Worm (Caenorhabditis elegans): ENCODE data around the gene F46B6.12.

Gene F46B6.12

DNA sequence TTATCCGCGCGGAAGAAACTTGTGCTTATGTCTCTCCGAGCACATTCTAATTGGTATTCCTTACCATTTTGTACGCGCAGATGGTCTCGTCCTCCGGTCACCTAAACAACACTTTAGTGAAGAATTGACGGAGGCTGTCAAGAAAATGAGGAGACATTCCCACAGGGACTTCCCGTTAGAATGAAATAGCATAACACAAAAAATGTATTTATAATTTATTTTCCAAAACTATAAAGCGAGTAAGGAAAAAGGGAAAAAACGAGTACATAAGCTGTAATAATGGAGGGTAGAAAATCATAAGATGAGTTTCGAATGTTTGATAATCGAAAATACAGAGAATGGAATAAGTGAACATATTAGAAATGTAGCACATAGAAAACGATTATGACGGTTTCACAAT, at the start of gene F46B6.12:
Gene F46B6.12 (minus strand): TSS at position 101 of the 400 bp plus-strand sequence.
- TF ChIP-seq ham-2 (GFP tag; optimal IDR thresholded peaks at IDR 0.05) (no peak), flh-1 (GFP tag; optimal IDR thresholded peaks at IDR 0.05) (no peak), sptf-1 (tag; optimal IDR thresholded peaks at IDR 0.05) (no peak), zip-8 (tag; optimal IDR thresholded peaks at IDR 0.05) (no peak), nhr-12 (tag; optimal IDR thresholded peaks at IDR 0.05) (no peak)

DNA sequence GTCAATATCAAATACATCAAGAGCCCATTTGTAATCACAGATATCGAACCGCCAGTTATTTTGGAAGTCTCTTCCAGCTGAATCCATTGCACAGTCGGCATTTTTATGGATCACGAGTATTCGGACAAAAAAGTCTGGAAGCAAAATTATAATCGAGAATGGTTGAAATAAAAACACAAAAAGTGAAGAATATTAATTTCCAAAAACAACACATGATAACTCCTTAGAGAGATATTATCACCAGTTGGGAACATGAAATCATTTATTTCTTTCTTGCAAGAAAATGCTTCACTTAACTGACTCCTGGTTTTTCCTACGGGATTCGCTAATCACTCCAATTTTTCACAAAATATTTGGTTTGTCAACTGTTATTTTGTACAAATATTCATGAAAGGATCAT, 48.5 kb upstream of the F46B6.12 start, which contains the start of gene str-2:
Gene str-2 (minus strand): TSS at position 101 of the 400 bp plus-strand sequence.
- no peak for TF ChIP-seq bed-3 (GFP tag; optimal IDR thresholded peaks at IDR 0.05)
- no peak for TF ChIP-seq lsy-2 (tag; optimal IDR thresholded peaks at IDR 0.05)
- no peak for TF ChIP-seq drap-1 (GFP tag; optimal IDR thresholded peaks at IDR 0.05)
- TF ChIP-seq sem-2 (GFP tag; optimal IDR thresholded peaks at IDR 0.05): no peak
- no peak for TF ChIP-seq nhr-28 (tag; optimal IDR thresholded peaks at IDR 0.05)
- TF ChIP-seq lin-13 (tag; optimal IDR thresholded peaks at IDR 0.05): no peak
- no peak for TF ChIP-seq lin-32 (GFP tag; optimal IDR thresholded peaks at IDR 0.05)
- no peak for TF ChIP-seq unc-62 (GFP tag; optimal IDR thresholded peaks at IDR 0.05)
- no peak for TF ChIP-seq unc-39 (tag; optimal IDR thresholded peaks at IDR 0.05)
- TF ChIP-seq tbx-8 (GFP tag; optimal IDR thresholded peaks at IDR 0.05): no peak
- TF ChIP-seq ceh-39 (tag; optimal IDR thresholded peaks at IDR 0.05): no peak
- TF ChIP-seq blmp-1 (tag; optimal IDR thresholded peaks at IDR 0.05): no peak
- no peak for TF ChIP-seq nhr-76 (tag; optimal IDR thresholded peaks at IDR 0.05)
- TF ChIP-seq ces-1 (GFP tag; optimal IDR thresholded peaks at IDR 0.05): no peak
- TF ChIP-seq mab-5 (tag; optimal IDR thresholded peaks at IDR 0.05): no peak
- no peak for TF ChIP-seq elt-1 (tag; optimal IDR thresholded peaks at IDR 0.05; ENCODE audit: borderline replicate concordance, insufficient read depth)
- TF ChIP-seq snpc-4 (tag; optimal IDR thresholded peaks at IDR 0.05): no peak
- TF ChIP-seq zip-8 (tag; optimal IDR thresholded peaks at IDR 0.05): no peak
- no peak for TF ChIP-seq elt-3 (tag; optimal IDR thresholded peaks at IDR 0.05)
- no peak for TF ChIP-seq mls-2 (tag; optimal IDR thresholded peaks at IDR 0.05)

ce11 chrV:9821724-9822123, 46.1 kb upstream of the F46B6.12 start, which contains the start of gene str-193:
Gene str-193 (minus strand): TSS chrV:9821824.
- TF ChIP-seq unc-120 (tag; optimal IDR thresholded peaks at IDR 0.05; ENCODE audit: poor library complexity, severe bottlenecking) (no peak), pha-4 (tag; optimal IDR thresholded peaks at IDR 0.05) (no peak), bed-3 (GFP tag; optimal IDR thresholded peaks at IDR 0.05) (no peak), snpc-4 (tag; optimal IDR thresholded peaks at IDR 0.05) (no peak), tbx-8 (GFP tag; optimal IDR thresholded peaks at IDR 0.05) (no peak), sptf-1 (tag; optimal IDR thresholded peaks at IDR 0.05) (no peak)

DNA sequence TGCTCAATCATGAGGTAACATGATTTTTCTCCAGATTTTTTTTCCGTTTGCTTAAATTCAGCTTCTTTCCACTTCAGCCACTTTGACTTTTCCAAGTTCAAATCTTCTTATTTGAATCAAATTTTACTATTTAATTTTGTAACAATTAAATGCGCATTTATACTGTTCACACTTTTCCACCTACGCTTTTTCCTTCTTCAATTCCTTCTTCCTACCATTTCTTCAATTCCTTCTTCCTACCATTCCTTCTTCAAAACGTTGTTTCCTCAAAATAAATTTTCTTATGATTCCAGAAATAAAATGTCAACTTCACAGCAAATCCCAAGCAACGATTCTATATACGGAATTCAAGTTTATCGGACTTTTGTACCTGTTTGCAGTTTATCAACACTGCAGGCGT, 40.8 kb upstream of the F46B6.12 start, which contains the start of gene sru-31:
Gene sru-31 (plus strand): TSS at position 301 of the 400 bp plus-strand sequence.
- TF ChIP-seq blmp-1 (tag; optimal IDR thresholded peaks at IDR 0.05): no peak
- no peak for TF ChIP-seq drap-1 (GFP tag; optimal IDR thresholded peaks at IDR 0.05)
- TF ChIP-seq unc-62 (GFP tag; optimal IDR thresholded peaks at IDR 0.05): no peak
- TF ChIP-seq lin-32 (GFP tag; optimal IDR thresholded peaks at IDR 0.05): no peak
- no peak for TF ChIP-seq nhr-12 (tag; optimal IDR thresholded peaks at IDR 0.05)

DNA sequence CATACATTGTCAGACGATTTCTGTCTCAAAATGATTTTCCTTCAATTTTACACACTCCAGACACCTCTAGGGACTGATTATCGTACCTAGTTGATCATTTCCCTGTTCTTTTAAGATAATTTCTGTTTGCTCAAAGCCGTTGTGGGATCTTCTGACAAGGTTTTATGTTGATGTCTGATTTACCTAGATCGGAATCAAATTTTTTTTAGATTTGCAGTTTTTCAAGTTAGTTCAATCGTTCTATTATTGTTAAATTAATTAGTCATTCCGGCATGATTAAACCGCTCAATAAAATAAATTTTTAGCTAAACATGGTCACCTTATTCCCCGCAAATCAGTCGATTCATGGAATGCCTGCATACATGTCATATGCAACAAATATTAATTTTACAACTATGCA, 37.9 kb upstream of the F46B6.12 start, which contains the start of gene sru-30:
Gene sru-30 (plus strand): TSS at position 301 of the 400 bp plus-strand sequence.
- TF ChIP-seq ces-1 (GFP tag; optimal IDR thresholded peaks at IDR 0.05): no peak
- no peak for TF ChIP-seq ceh-43 (GFP tag; optimal IDR thresholded peaks at IDR 0.05)
- TF ChIP-seq tbx-8 (GFP tag; optimal IDR thresholded peaks at IDR 0.05): no peak
- TF ChIP-seq ceh-39 (tag; optimal IDR thresholded peaks at IDR 0.05): no peak
- no peak for TF ChIP-seq snpc-4 (tag; optimal IDR thresholded peaks at IDR 0.05)
- TF ChIP-seq zip-8 (tag; optimal IDR thresholded peaks at IDR 0.05): no peak
- TF ChIP-seq flh-1 (GFP tag; optimal IDR thresholded peaks at IDR 0.05): no peak
- no peak for TF ChIP-seq mep-1 (tag; optimal IDR thresholded peaks at IDR 0.05)
- TF ChIP-seq mab-5 (tag; optimal IDR thresholded peaks at IDR 0.05): no peak
- TF ChIP-seq ztf-11 (tag; optimal IDR thresholded peaks at IDR 0.05): no peak

DNA sequence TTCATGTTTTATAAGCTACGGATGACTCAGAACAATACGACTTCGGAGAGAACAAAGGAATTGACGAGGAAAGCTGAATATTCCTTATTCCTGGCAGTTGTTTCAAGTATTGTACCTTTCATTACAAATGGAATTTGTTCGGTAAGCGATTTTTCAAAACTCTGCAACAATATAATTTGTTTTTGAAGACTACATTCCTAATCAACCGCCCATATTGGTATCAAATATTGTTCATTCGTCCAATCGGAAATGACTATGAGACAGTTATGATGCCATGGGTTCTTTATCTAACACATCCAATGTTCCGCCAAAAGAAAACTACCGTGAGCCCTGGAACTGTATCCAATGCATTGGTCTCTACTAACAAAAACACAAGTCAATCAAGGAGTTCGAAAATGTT, 36.6 kb upstream of the F46B6.12 start:
- TF ChIP-seq bed-3 (GFP tag; optimal IDR thresholded peaks at IDR 0.05) (no peak), ceh-39 (tag; optimal IDR thresholded peaks at IDR 0.05) (no peak), blmp-1 (tag; optimal IDR thresholded peaks at IDR 0.05) (no peak), unc-39 (tag; optimal IDR thresholded peaks at IDR 0.05) (no peak), sem-2 (GFP tag; optimal IDR thresholded peaks at IDR 0.05) (no peak), mab-5 (tag; optimal IDR thresholded peaks at IDR 0.05) (no peak), ceh-83 (GFP tag; optimal IDR thresholded peaks at IDR 0.05) (no peak), elt-3 (tag; optimal IDR thresholded peaks at IDR 0.05) (no peak), sptf-1 (tag; optimal IDR thresholded peaks at IDR 0.05) (no peak), drap-1 (GFP tag; optimal IDR thresholded peaks at IDR 0.05) (no peak), mls-2 (tag; optimal IDR thresholded peaks at IDR 0.05) (no peak), cnd-1 (tag; optimal IDR thresholded peaks at IDR 0.05) (no peak)
